Fruit fly (Drosophila melanogaster) whole organism, embryonic: ENCODE data around the gene Pif1B.
A peak's percentile ranks its signal among the peaks of the same experiment; 100 is the strongest.

Experiments used
- Abd-B ChIP-seq: fragments of 200-800 bp; sonication (Bioruptor generic); optimal IDR thresholded peaks from 2 replicates; lab custom pipeline; 2018; ENCODE audit warnings: missing biosample characterization, mild to moderate bottlenecking, missing genetic modification characterization, moderate library complexity
- BtbVII ChIP-seq: fragments of 200-800 bp; sonication (Bioruptor generic); optimal IDR thresholded peaks from 3 replicates; lab custom pipeline; 2017; ENCODE audit warnings: missing biosample characterization, mild to moderate bottlenecking, missing genetic modification characterization
- CG10209 ChIP-seq: fragments of 200-800 bp; sonication (Bioruptor generic); optimal IDR thresholded peaks from 3 replicates; lab custom pipeline; 2017; ENCODE audit warnings: missing biosample characterization, mild to moderate bottlenecking, missing genetic modification characterization, missing genetic modification reagents
- CG10654 ChIP-seq: fragments of 200-800 bp; sonication (Bioruptor generic); optimal IDR thresholded peaks from 2 replicates; lab custom pipeline; 2016; ENCODE audit warnings: missing biosample characterization, missing genetic modification characterization
- CG11504 ChIP-seq: fragments of 200-800 bp; sonication (Bioruptor generic); optimal IDR thresholded peaks from 3 replicates; lab custom pipeline; 2019; ENCODE audit warnings: missing biosample characterization, mild to moderate bottlenecking, missing genetic modification characterization, moderate library complexity
- CG11560 ChIP-seq: fragments of 200-800 bp; sonication (Bioruptor generic); IDR thresholded peaks from 3 replicates; pipeline ENCODE4 v1.3.6; 2022; ENCODE audit warnings: missing biosample characterization, missing genetic modification characterization
- CG11695 ChIP-seq: fragments of 200-800 bp; sonication (Bioruptor generic); IDR thresholded peaks from 3 replicates; pipeline ENCODE4 v1.3.6; 2022; ENCODE audit warnings: missing biosample characterization, missing genetic modification characterization
- CG12391 ChIP-seq: fragments of 200-800 bp; sonication (Bioruptor generic); optimal IDR thresholded peaks from 3 replicates; lab custom pipeline; 2018; ENCODE audit warnings: missing biosample characterization, mild to moderate bottlenecking, missing genetic modification characterization, moderate library complexity
- CG12659 ChIP-seq: fragments of 200-800 bp; sonication (Bioruptor generic); optimal IDR thresholded peaks from 3 replicates; lab custom pipeline; 2017; ENCODE audit warnings: mild to moderate bottlenecking, missing biosample characterization, missing genetic modification reagents, missing genetic modification characterization
- CG13424 ChIP-seq: fragments of 200-800 bp; sonication (Bioruptor generic); optimal IDR thresholded peaks from 2 replicates; lab custom pipeline; 2019; ENCODE audit warnings: missing biosample characterization, mild to moderate bottlenecking, missing genetic modification characterization, moderate library complexity
- CG14050 ChIP-seq: fragments of 200-800 bp; sonication (Bioruptor generic); IDR thresholded peaks from 3 replicates; pipeline ENCODE4 v1.3.6; 2022; ENCODE audit warnings: missing biosample characterization, missing genetic modification characterization
- CG15011 ChIP-seq: fragments of 200-800 bp; sonication (Bioruptor generic); optimal IDR thresholded peaks from 3 replicates; lab custom pipeline; 2018; ENCODE audit warnings: missing biosample characterization, mild to moderate bottlenecking, missing genetic modification characterization
- CG15601 ChIP-seq: fragments of 200-800 bp; sonication (Bioruptor generic); optimal IDR thresholded peaks from 3 replicates; lab custom pipeline; 2019; ENCODE audit warnings: missing biosample characterization, mild to moderate bottlenecking, missing genetic modification characterization, moderate library complexity
- CG16815 ChIP-seq: fragments of 200-800 bp; sonication (Bioruptor generic); optimal IDR thresholded peaks from 3 replicates; lab custom pipeline; 2017; ENCODE audit warnings: missing biosample characterization, mild to moderate bottlenecking, missing genetic modification characterization
- CG32767 ChIP-seq: fragments of 200-800 bp; sonication (Bioruptor generic); IDR thresholded peaks from 2 replicates; pipeline ENCODE4 v1.3.6; 2022; ENCODE audit warnings: missing biosample characterization, missing genetic modification characterization
- CG3407 ChIP-seq: fragments of 200-800 bp; sonication (Bioruptor generic); optimal IDR thresholded peaks from 2 replicates; lab custom pipeline; 2018; ENCODE audit warnings: missing biosample characterization, mild to moderate bottlenecking, missing genetic modification characterization
- CG6175 ChIP-seq: fragments of 200-800 bp; sonication (Bioruptor generic); IDR thresholded peaks from 3 replicates; pipeline ENCODE4 v1.3.6; 2022; ENCODE audit warnings: missing biosample characterization, missing genetic modification characterization
- CG6254 ChIP-seq: fragments of 200-800 bp; sonication (Bioruptor generic); optimal IDR thresholded peaks from 3 replicates; lab custom pipeline; 2017; ENCODE audit warnings: mild to moderate bottlenecking, missing biosample characterization, missing genetic modification reagents, missing genetic modification characterization
- CG7271 ChIP-seq: fragments of 200-800 bp; sonication (Bioruptor generic); optimal IDR thresholded peaks from 2 replicates; lab custom pipeline; 2018; ENCODE audit warnings: missing biosample characterization, mild to moderate bottlenecking, missing genetic modification characterization, moderate library complexity
- CG7839 ChIP-seq: fragments of 200-800 bp; sonication (Bioruptor generic); optimal IDR thresholded peaks from 3 replicates; lab custom pipeline; 2018; ENCODE audit warnings: missing biosample characterization, mild to moderate bottlenecking, missing genetic modification characterization, moderate library complexity
- Dfd ChIP-seq, 2 experiments: fragments of >200 bp; optimal IDR thresholded peaks; 2 replicates each; lab custom pipeline; 2017; ENCODE audit warnings: missing biosample characterization in 2 of 2, missing genetic modification characterization in 2 of 2
- E2f2 ChIP-seq: fragments of 200-800 bp; sonication (Bioruptor generic); IDR thresholded peaks from 2 replicates; pipeline ENCODE4 v1.3.6; 2022; ENCODE audit warnings: missing biosample characterization, missing genetic modification characterization
- HHEX ChIP-seq: fragments of 200-800 bp; sonication (Bioruptor generic); optimal IDR thresholded peaks from 3 replicates; lab custom pipeline; 2017; ENCODE audit warnings: missing biosample characterization, mild to moderate bottlenecking, missing genetic modification characterization, missing genetic modification reagents
- Hsf ChIP-seq: fragments of 200-800 bp; sonication (Bioruptor generic); optimal IDR thresholded peaks from 3 replicates; lab custom pipeline; 2016; ENCODE audit warnings: missing biosample characterization, missing genetic modification characterization
- Lhr ChIP-seq: fragments of 200-800 bp; sonication (Bioruptor generic); optimal IDR thresholded peaks from 3 replicates; lab custom pipeline; 2017; ENCODE audit warnings: mild to moderate bottlenecking, missing biosample characterization, missing genetic modification reagents, missing genetic modification characterization
- Max ChIP-seq: fragments of 200-800 bp; sonication (Bioruptor generic); optimal IDR thresholded peaks from 2 replicates; lab custom pipeline; 2016; ENCODE audit warnings: missing biosample characterization, mild to moderate bottlenecking, missing genetic modification characterization
- NC2α ChIP-seq: fragments of 200-800 bp; sonication (Bioruptor generic); optimal IDR thresholded peaks from 2 replicates; lab custom pipeline; 2016; ENCODE audit warnings: missing biosample characterization, missing genetic modification characterization
- PHDP ChIP-seq: fragments of 200-800 bp; sonication (Bioruptor generic); optimal IDR thresholded peaks from 3 replicates; lab custom pipeline; 2018; ENCODE audit warnings: missing biosample characterization, mild to moderate bottlenecking, missing genetic modification characterization, moderate library complexity
- Taf1 ChIP-seq: fragments of 200-800 bp; sonication (Bioruptor generic); IDR thresholded peaks from 2 replicates; pipeline ENCODE4 v1.3.6; 2022; ENCODE audit warnings: missing biosample characterization, missing genetic modification characterization
- ase ChIP-seq: fragments of 200-800 bp; sonication (Bioruptor generic); IDR thresholded peaks from 3 replicates; pipeline ENCODE4 v1.3.6; 2022; ENCODE audit warnings: missing biosample characterization, missing genetic modification characterization
- caup ChIP-seq: fragments of 200-800 bp; sonication (Bioruptor generic); optimal IDR thresholded peaks from 3 replicates; lab custom pipeline; 2017; ENCODE audit warnings: missing biosample characterization, mild to moderate bottlenecking, missing genetic modification characterization, moderate library complexity; ENCODE audit not compliant: severe bottlenecking
- ci ChIP-seq: fragments of 200-800 bp; sonication (Bioruptor generic); IDR thresholded peaks from 3 replicates; pipeline ENCODE4 v1.3.6; 2022; ENCODE audit warnings: missing biosample characterization, missing genetic modification characterization
- danr ChIP-seq: fragments of 200-800 bp; sonication (Bioruptor generic); IDR thresholded peaks from 2 replicates; pipeline ENCODE4 v1.3.6; 2022; ENCODE audit warnings: missing biosample characterization, missing genetic modification characterization
- dimm ChIP-seq: fragments of 200-800 bp; sonication (Bioruptor generic); IDR thresholded peaks from 2 replicates; pipeline ENCODE4 v1.3.6; 2022; ENCODE audit warnings: missing biosample characterization, missing genetic modification characterization
- dm ChIP-seq: fragments of 200-800 bp; sonication (Bioruptor generic); optimal IDR thresholded peaks from 3 replicates; lab custom pipeline; 2016; ENCODE audit warnings: missing biosample characterization, missing genetic modification characterization
- eve ChIP-seq, 2 experiments: fragments of >200 bp; optimal IDR thresholded peaks; 2 replicates each; lab custom pipeline; 2017; ENCODE audit warnings: missing biosample characterization in 2 of 2, missing genetic modification characterization in 2 of 2
- fd3F ChIP-seq: fragments of 200-800 bp; sonication (Bioruptor generic); optimal IDR thresholded peaks from 2 replicates; lab custom pipeline; 2018; ENCODE audit warnings: missing biosample characterization, mild to moderate bottlenecking, missing genetic modification characterization, moderate library complexity
- gce ChIP-seq: fragments of 200-800 bp; sonication (Bioruptor generic); IDR thresholded peaks from 3 replicates; pipeline ENCODE4 v1.3.6; 2022; ENCODE audit warnings: missing biosample characterization, missing genetic modification characterization
- gcm ChIP-seq: fragments of 200-800 bp; sonication (Bioruptor generic); optimal IDR thresholded peaks from 2 replicates; lab custom pipeline; 2019; ENCODE audit warnings: missing biosample characterization, mild to moderate bottlenecking, missing genetic modification characterization, moderate library complexity
- lilli ChIP-seq: fragments of 200-800 bp; sonication (Bioruptor generic); optimal IDR thresholded peaks from 3 replicates; lab custom pipeline; 2016; ENCODE audit warnings: missing biosample characterization, missing genetic modification characterization
- odd ChIP-seq: fragments of 200-800 bp; sonication (Bioruptor generic); optimal IDR thresholded peaks from 2 replicates; lab custom pipeline; 2017; ENCODE audit warnings: missing biosample characterization, mild to moderate bottlenecking, missing genetic modification characterization
- onecut ChIP-seq: fragments of 200-800 bp; sonication (Bioruptor generic); IDR thresholded peaks from 2 replicates; pipeline ENCODE4 v1.3.6; 2022; ENCODE audit warnings: missing biosample characterization, missing genetic modification characterization
- peb ChIP-seq: fragments of 200-800 bp; sonication (Bioruptor generic); IDR thresholded peaks from 2 replicates; pipeline ENCODE4 v1.3.6; 2022; ENCODE audit warnings: missing biosample characterization, missing genetic modification characterization
- rib ChIP-seq: fragments of 200-800 bp; sonication (Bioruptor generic); IDR thresholded peaks from 2 replicates; pipeline ENCODE4 v1.3.6; 2022; ENCODE audit warnings: missing biosample characterization, missing genetic modification characterization
- row ChIP-seq: fragments of 200-800 bp; sonication (Bioruptor generic); IDR thresholded peaks from 3 replicates; pipeline ENCODE4 v1.3.6; 2022; ENCODE audit warnings: missing biosample characterization, missing genetic modification characterization
- run ChIP-seq: fragments of 200-800 bp; sonication (Bioruptor generic); optimal IDR thresholded peaks from 3 replicates; lab custom pipeline; 2018; ENCODE audit warnings: missing biosample characterization, mild to moderate bottlenecking, missing genetic modification characterization
- stc ChIP-seq: fragments of 200-800 bp; sonication (Bioruptor generic); IDR thresholded peaks from 2 replicates; pipeline ENCODE4 v1.3.6; 2022; ENCODE audit warnings: missing biosample characterization, missing genetic modification characterization
- tap ChIP-seq: fragments of 200-800 bp; optimal IDR thresholded peaks from 3 replicates; lab custom pipeline; 2019; ENCODE audit warnings: missing biosample characterization, mild to moderate bottlenecking, missing genetic modification characterization, moderate library complexity
- ttk ChIP-seq: fragments of 200-800 bp; sonication (Bioruptor generic); IDR thresholded peaks from 2 replicates; pipeline ENCODE4 v2.1.2; 2022; ENCODE audit warnings: missing biosample characterization, missing genetic modification characterization
- wdn ChIP-seq: fragments of 200-800 bp; sonication (Bioruptor generic); IDR thresholded peaks from 2 replicates; pipeline ENCODE4 v1.3.6; 2022; ENCODE audit warnings: missing biosample characterization, missing genetic modification characterization

The Pif1B gene

dm6 chr3R:8746354-8746753 is 54.6 kb downstream of the Pif1B start (continued):
- TF ChIP-seq dimm (GFP tag; lab: Robert Waterston, UW) (0 out of 2 replicates have a peak, but pooled peaks have one; percentile 28), eve (GFP tag; optimal IDR thresholded peaks at IDR 0.05; lab: Kevin White, UChicago) (peak in 1 of 2 experiments; percentile 84), NC2α (GFP tag; lab: Kevin White, UChicago) (no peak), CG11504 (peak; percentile 79), tap (tag; lab: Kevin White, UChicago) (peak; percentile 37), CG15011 (peak; percentile 14), Dfd (GFP tag; optimal IDR thresholded peaks at IDR 0.05; lab: Kevin White, UChicago) (no peak), CG7839 (tag; lab: Kevin White, UChicago) (peak; percentile 65), onecut (peak; percentile 80; the same call in 1 of the 2 replicates), dm (GFP tag; lab: Kevin White, UChicago) (no peak), E2f2 (peak; percentile 37; the same call in 1 of the 2 replicates), CG14050 (peak; percentile 37; the same call in 1 of the 3 replicates), gce (GFP tag; lab: Robert Waterston, UW) (0 out of 3 replicates have a peak, but pooled peaks have one; percentile 26), lilli (peak; percentile 58), Lhr (peak; percentile 22), CG3407 (GFP tag; lab: Kevin White, UChicago) (peak; percentile 44), caup (GFP tag; lab: Kevin White, UChicago) (peak; percentile 2), CG16815 (peak; percentile 10), CG6254 (peak; percentile 20), CG11560 (tag; lab: Robert Waterston, UW) (no peak), wdn (GFP tag; lab: Robert Waterston, UW) (0 out of 2 replicates have a peak, but pooled peaks have one; percentile 4), Max (GFP tag; lab: Kevin White, UChicago) (peak; percentile 65), rib (no peak), CG11695 (GFP tag; lab: Robert Waterston, UW) (peak; percentile 57; the same call in 2 of the 3 replicates)

dm6 chr3R:8744198-8744597 is 56.8 kb downstream of the Pif1B start:
- TF ChIP-seq BtbVII (GFP tag; lab: Kevin White, UChicago) = peak; percentile 51
- peak; percentile 14 for TF ChIP-seq odd
- peak; percentile 63; the same call in 2 of the 3 replicates for TF ChIP-seq ci
- TF ChIP-seq CG12659 (GFP tag; lab: Kevin White, UChicago) = peak; percentile 11
- peak; percentile 10; the same call in 1 of the 2 replicates for TF ChIP-seq peb (GFP tag; lab: Robert Waterston, UW)
- TF ChIP-seq stc (GFP tag; lab: Robert Waterston, UW) = peak; percentile 40
- peak; percentile 52 for TF ChIP-seq CG13424 (tag; lab: Kevin White, UChicago)
- TF ChIP-seq CG15601 (tag; lab: Kevin White, UChicago) = peak; percentile 34
- peak; percentile 52 for TF ChIP-seq PHDP (tag; lab: Kevin White, UChicago)
- peak; percentile 39; the same call in 1 of the 2 replicates for TF ChIP-seq CG32767 (GFP tag; lab: Robert Waterston, UW)
- no peak for TF ChIP-seq CG6175 (GFP tag; lab: Robert Waterston, UW)
- TF ChIP-seq wdn (GFP tag; lab: Robert Waterston, UW) = 0 out of 2 replicates have a peak, but pooled peaks have one; percentile 20
- peak; percentile 85 for TF ChIP-seq row (GFP tag; lab: Robert Waterston, UW)
- peak; percentile 58; the same call in 1 of the 3 replicates for TF ChIP-seq ase (GFP tag; lab: Robert Waterston, UW)
- 0 out of 2 replicates have a peak, but pooled peaks have one; percentile 15 for TF ChIP-seq Taf1 (GFP tag; lab: Robert Waterston, UW)
- TF ChIP-seq fd3F (GFP tag; lab: Kevin White, UChicago) = peak; percentile 29
- peak; percentile 43 for TF ChIP-seq CG12391 (tag; lab: Kevin White, UChicago)
- TF ChIP-seq ttk = peak; percentile 8; the same call in 1 of the 2 replicates
- TF ChIP-seq gcm = peak; percentile 33
- TF ChIP-seq danr = peak; percentile 8; the same call in 1 of the 2 replicates
- TF ChIP-seq Hsf (GFP tag; lab: Kevin White, UChicago) = peak; percentile 46
- peak; percentile 9 for TF ChIP-seq run
- peak; percentile 8 for TF ChIP-seq Abd-B (GFP tag; lab: Kevin White, UChicago)
- no peak for TF ChIP-seq CG7271 (tag; lab: Kevin White, UChicago)
- TF ChIP-seq CG10654 (GFP tag; lab: Kevin White, UChicago) = no peak
- TF ChIP-seq HHEX = peak; percentile 10
- TF ChIP-seq CG10209 (GFP tag; lab: Kevin White, UChicago) = peak; percentile 54
- no peak for TF ChIP-seq dm (GFP tag; lab: Kevin White, UChicago)
- TF ChIP-seq E2f2 = 0 out of 2 replicates have a peak, but pooled peaks have one; percentile 31
